Worm (Caenorhabditis elegans): ENCODE measurements around the gene C18D11.9.

DNA sequence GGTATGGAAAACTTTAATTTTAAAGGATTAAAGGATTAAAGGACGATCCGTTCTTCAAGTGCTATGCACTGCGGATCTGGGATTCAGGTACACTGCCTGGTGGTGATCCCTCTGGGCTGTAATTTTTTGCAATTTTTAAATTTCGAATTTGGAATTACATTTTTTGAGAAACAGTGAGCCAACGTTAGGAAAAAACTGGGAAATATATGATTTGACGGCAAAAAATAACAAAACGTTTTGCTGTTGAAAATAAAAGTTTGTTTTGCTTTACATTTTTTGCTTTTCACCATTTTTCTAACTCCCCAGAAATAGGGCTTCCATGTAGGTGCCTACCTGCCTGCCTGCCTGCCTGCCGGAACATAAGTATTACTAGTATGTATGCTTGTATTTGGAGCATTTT, 1.5 kb upstream of the C18D11.9 start, which contains the start of gene C18D11.10:
- TF ChIP-seq ztf-11 (tag; optimal IDR thresholded peaks at IDR 0.05), result no peak
- TF ChIP-seq unc-62 (GFP tag; optimal IDR thresholded peaks at IDR 0.05 in 1 of 2), result no peak
- no peak for TF ChIP-seq unc-62 (tag; optimal IDR thresholded peaks at IDR 0.05)
- TF ChIP-seq cey-2 (tag; optimal IDR thresholded peaks at IDR 0.05; ENCODE audit: borderline replicate concordance, insufficient read depth), result no peak

All from whole organism, L4 larva.